Fruit fly (Drosophila melanogaster): Measurements from ENCODE around the gene slou.

slou gene

dm6 chr3R:21520183-21520582 lies 36.8 kb downstream of the slou start (continued):
- TF ChIP-seq B-H1 (GFP tag; IDR thresholded peaks at IDR 0.05) (peak; percentile 97), HHEX (GFP tag; optimal IDR thresholded peaks at IDR 0.05) (peak; percentile 99), eve (GFP tag; optimal IDR thresholded peaks at IDR 0.05) (peak in 1 of 2 experiments; percentile 12), Meics (GFP tag; optimal IDR thresholded peaks at IDR 0.05) (peak; percentile 99), ham (GFP tag; IDR thresholded peaks at IDR 0.05) (peak; percentile 95), CG17568 (GFP tag; optimal IDR thresholded peaks at IDR 0.05) (peak; percentile 98), CG11247 (GFP tag; IDR thresholded peaks at IDR 0.05) (peak; percentile 99), CG30403 (GFP tag; optimal IDR thresholded peaks at IDR 0.05) (peak; percentile 98), CG5180 (GFP tag; optimal IDR thresholded peaks at IDR 0.05) (peak; percentile 88), CG15011 (GFP tag; optimal IDR thresholded peaks at IDR 0.05) (peak; percentile 97), Xrp1 (GFP tag; IDR thresholded peaks at IDR 0.05) (peak; percentile 85), ssp (GFP tag; IDR thresholded peaks at IDR 0.05) (peak; percentile 92), CG2129 (GFP tag; IDR thresholded peaks at IDR 0.05; ENCODE audit: partially characterized antibody) (no peak), btn (GFP tag; optimal IDR thresholded peaks at IDR 0.05) (peak; percentile 96), unc-4 (GFP tag; IDR thresholded peaks at IDR 0.05; ENCODE audit: partially characterized antibody) (no peak), CG7271 (tag; optimal IDR thresholded peaks at IDR 0.05) (peak; percentile 99), Hmx (GFP tag; optimal IDR thresholded peaks at IDR 0.05) (peak; percentile 87), CG12219 (GFP tag; optimal IDR thresholded peaks at IDR 0.05) (peak; percentile 96), CG17186 (GFP tag; optimal IDR thresholded peaks at IDR 0.05) (peak; percentile 93), CG11723 (GFP tag; optimal IDR thresholded peaks at IDR 0.05) (peak; percentile 98), repo (GFP tag; optimal IDR thresholded peaks at IDR 0.05) (peak; percentile 98), Antp (GFP tag; optimal IDR thresholded peaks at IDR 0.05) (peak; percentile 96), p53 (GFP tag; optimal IDR thresholded peaks at IDR 0.05) (peak; percentile 97), CG8924 (tag; optimal IDR thresholded peaks at IDR 0.05) (peak; percentile 86), Sry-β (GFP tag; optimal IDR thresholded peaks at IDR 0.05) (peak; percentile 81), CG6854 (GFP tag; optimal IDR thresholded peaks at IDR 0.05) (peak; percentile 94), psq (GFP tag; optimal IDR thresholded peaks at IDR 0.05) (peak; percentile 95), TFAM (GFP tag; optimal IDR thresholded peaks at IDR 0.05) (peak; percentile 95), CG18599 (GFP tag; optimal IDR thresholded peaks at IDR 0.05) (peak; percentile 97), D (optimal IDR thresholded peaks at IDR 0.05) (no peak), D (GFP tag; optimal IDR thresholded peaks at IDR 0.05) (peak; percentile 97), CG14441 (GFP tag; IDR thresholded peaks at IDR 0.05) (peak; percentile 98), schlank (tag; optimal IDR thresholded peaks at IDR 0.05) (peak; percentile 98), Sry-δ (GFP tag; optimal IDR thresholded peaks at IDR 0.05) (peak; percentile 71), sim (GFP tag; IDR thresholded peaks at IDR 0.05) (peak; percentile 96), CrebB (tag; optimal IDR thresholded peaks at IDR 0.05) (peak; percentile 97), slp2 (GFP tag; optimal IDR thresholded peaks at IDR 0.05) (peak; percentile 98), CG4328 (GFP tag; optimal IDR thresholded peaks at IDR 0.05) (peak; percentile 99), zfh1 (GFP tag; IDR thresholded peaks at IDR 0.05) (peak; percentile 100), ERR (GFP tag; optimal IDR thresholded peaks at IDR 0.05) (peak; percentile 86), CG11456 (GFP tag; IDR thresholded peaks at IDR 0.05) (peak; percentile 100), CG6272 (GFP tag; IDR thresholded peaks at IDR 0.05) (peak; percentile 94), ind (GFP tag; optimal IDR thresholded peaks at IDR 0.05) (peak; percentile 97), Asciz (GFP tag; optimal IDR thresholded peaks at IDR 0.05) (peak; percentile 97), jigr1 (GFP tag; IDR thresholded peaks at IDR 0.05) (peak; percentile 80), Chrac-16 (GFP tag; optimal IDR thresholded peaks at IDR 0.05) (peak; percentile 98), CG8478 (optimal IDR thresholded peaks at IDR 0.05) (no peak), grn (GFP tag; optimal IDR thresholded peaks at IDR 0.05) (peak; percentile 96), CG30431 (GFP tag; optimal IDR thresholded peaks at IDR 0.05) (peak; percentile 99), fd64A (GFP tag; optimal IDR thresholded peaks at IDR 0.05) (peak; percentile 96), CG17912 (GFP tag; optimal IDR thresholded peaks at IDR 0.05) (peak; percentile 100), inv (GFP tag; IDR thresholded peaks at IDR 0.05; ENCODE audit: partially characterized antibody) (no peak)

Measured in whole organism, embryonic.